Worm (Caenorhabditis elegans): Measurements from ENCODE around the gene tba-4.

DNA sequence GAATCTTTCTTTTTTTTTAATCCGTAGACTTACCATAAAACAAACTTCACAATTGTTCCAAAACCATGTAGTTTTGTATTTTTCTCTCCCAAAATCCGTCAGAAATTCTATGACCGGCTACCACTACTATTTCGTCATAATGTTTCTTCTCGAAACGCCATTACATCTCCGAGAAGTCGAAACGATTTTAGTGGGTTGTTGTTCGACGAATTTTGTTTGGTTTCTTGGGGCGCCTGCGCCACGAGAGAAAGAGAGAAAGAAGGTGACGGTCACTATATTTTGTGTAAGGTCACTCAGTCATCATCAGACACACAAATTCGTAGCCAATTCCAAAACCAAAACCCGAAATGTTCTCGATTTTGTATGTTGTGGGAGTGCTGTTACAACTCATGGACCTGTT, 31.4 kb upstream of the tba-4 start:
- TF ChIP-seq nhr-76 (tag; optimal IDR thresholded peaks at IDR 0.05) (no peak), eor-1 (tag; optimal IDR thresholded peaks at IDR 0.05) (no peak), ama-1 (optimal IDR thresholded peaks at IDR 0.05) (no peak), nhr-23 (tag; optimal IDR thresholded peaks at IDR 0.05) (peak; percentile 75), tbx-2 (tag; optimal IDR thresholded peaks at IDR 0.05) (no peak), egl-27 (tag; optimal IDR thresholded peaks at IDR 0.05) (no peak), unc-62 (GFP tag; optimal IDR thresholded peaks at IDR 0.05) (no peak), pha-4 (tag; optimal IDR thresholded peaks at IDR 0.05) (no peak), ztf-4 (tag; optimal IDR thresholded peaks at IDR 0.05) (no peak), nhr-237 (tag; optimal IDR thresholded peaks at IDR 0.05) (no peak), nhr-12 (tag; optimal IDR thresholded peaks at IDR 0.05) (no peak), elt-3 (tag; optimal IDR thresholded peaks at IDR 0.05) (no peak)

Data from whole organism, L3 larva.